Fruit fly (Drosophila melanogaster) whole organism: Measurements from ENCODE around the gene Eig71Ef.

Experiments used
- Dll ChIP-seq: fragments of >200 bp; optimal IDR thresholded peaks from 2 replicates; lab custom pipeline; 2017
- EcR ChIP-seq, 2 experiments: fragments of >200 bp; optimal IDR thresholded peaks; 2 replicates each; lab custom pipeline; 2017; ENCODE audit warnings: missing biosample characterization in 2 of 2, missing genetic modification characterization in 2 of 2, missing genetic modification reagents in 2 of 2
- psq ChIP-seq: fragments of >200 bp; optimal IDR thresholded peaks from 2 replicates; lab custom pipeline; 2017
- usp ChIP-seq: fragments of >200 bp; optimal IDR thresholded peaks from 2 replicates; lab custom pipeline; 2017; ENCODE audit warnings: missing biosample characterization, missing genetic modification characterization, mixed read lengths

DNA sequence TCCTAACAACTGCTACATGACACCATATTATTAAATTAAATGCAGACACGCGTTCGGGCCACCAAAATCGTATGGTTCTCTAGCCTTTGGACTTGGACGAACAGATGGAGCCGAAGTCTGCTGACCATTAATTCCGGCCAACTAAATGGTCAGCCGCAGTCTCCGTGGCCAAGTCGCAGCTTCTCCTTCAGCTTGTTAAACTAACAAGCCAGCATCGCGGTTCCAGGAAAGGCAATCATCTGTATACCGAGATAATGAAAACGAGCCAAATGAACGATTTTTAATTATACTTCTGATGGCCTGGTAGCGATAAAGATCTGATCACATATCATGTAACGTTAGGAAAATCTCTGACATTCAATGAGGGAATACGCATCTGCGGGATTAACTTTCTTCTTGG is 12.7 kb upstream of the Eig71Ef start:
- no peak for TF ChIP-seq Dll (lab: Kevin White, UChicago)
- TF ChIP-seq EcR (GFP tag; optimal IDR thresholded peaks at IDR 0.05; lab: Kevin White, UChicago), result no peak
- no peak for TF ChIP-seq psq (lab: Kevin White, UChicago)
- TF ChIP-seq usp (GFP tag; lab: Kevin White, UChicago), result no peak
